Fruit fly (Drosophila melanogaster) whole organism, embryonic: Measurements from ENCODE around the gene hyd.
A peak's percentile ranks its signal among the peaks of the same experiment; 100 is the strongest.

Experiments
- Abd-B ChIP-seq: fragments of 200-800 bp; sonication (Bioruptor generic); optimal IDR thresholded peaks from 2 replicates; lab custom pipeline; 2018; ENCODE audit warnings: missing biosample characterization, mild to moderate bottlenecking, missing genetic modification characterization, moderate library complexity
- Asciz ChIP-seq: fragments of 200-800 bp; sonication (Bioruptor generic); optimal IDR thresholded peaks from 2 replicates; lab custom pipeline; 2017; ENCODE audit warnings: missing biosample characterization, mild to moderate bottlenecking, missing genetic modification characterization, missing genetic modification reagents
- B-H2 ChIP-seq: fragments of 200-800 bp; sonication (Bioruptor generic); optimal IDR thresholded peaks from 2 replicates; lab custom pipeline; 2018; ENCODE audit warnings: missing biosample characterization, mild to moderate bottlenecking, missing genetic modification characterization
- Bgb ChIP-seq: fragments of 200-800 bp; sonication (Bioruptor generic); IDR thresholded peaks from 2 replicates; pipeline ENCODE4 v1.3.6; 2022; ENCODE audit warnings: missing biosample characterization, missing genetic modification characterization; ENCODE audit not compliant: partially characterized antibody
- CG12391 ChIP-seq: fragments of 200-800 bp; sonication (Bioruptor generic); optimal IDR thresholded peaks from 3 replicates; lab custom pipeline; 2018; ENCODE audit warnings: missing biosample characterization, mild to moderate bottlenecking, missing genetic modification characterization, moderate library complexity
- CG12659 ChIP-seq: fragments of 200-800 bp; sonication (Bioruptor generic); optimal IDR thresholded peaks from 3 replicates; lab custom pipeline; 2017; ENCODE audit warnings: mild to moderate bottlenecking, missing biosample characterization, missing genetic modification reagents, missing genetic modification characterization
- CG13123 ChIP-seq: fragments of 200-800 bp; sonication (Bioruptor generic); optimal IDR thresholded peaks from 2 replicates; lab custom pipeline; 2016; ENCODE audit warnings: missing biosample characterization, missing genetic modification characterization
- CG13287 ChIP-seq: fragments of 200-800 bp; sonication (Bioruptor generic); IDR thresholded peaks from 2 replicates; pipeline ENCODE4 v1.3.6; 2022; ENCODE audit warnings: missing biosample characterization, missing genetic modification characterization; ENCODE audit not compliant: partially characterized antibody
- CG14710 ChIP-seq: fragments of 200-800 bp; sonication (Bioruptor generic); optimal IDR thresholded peaks from 3 replicates; lab custom pipeline; 2019; ENCODE audit warnings: missing biosample characterization, mild to moderate bottlenecking, missing genetic modification characterization, moderate library complexity
- CG15269 ChIP-seq: fragments of 200-800 bp; sonication (Bioruptor generic); optimal IDR thresholded peaks from 2 replicates; lab custom pipeline; 2018; ENCODE audit warnings: missing biosample characterization, mild to moderate bottlenecking, missing genetic modification characterization, moderate library complexity
- CG1603 ChIP-seq: fragments of 200-800 bp; sonication (Bioruptor generic); optimal IDR thresholded peaks from 2 replicates; lab custom pipeline; 2019; ENCODE audit warnings: missing biosample characterization, mild to moderate bottlenecking, missing genetic modification characterization, moderate library complexity
- CG17186 ChIP-seq: fragments of 200-800 bp; sonication (Bioruptor generic); optimal IDR thresholded peaks from 3 replicates; lab custom pipeline; 2017; ENCODE audit warnings: missing biosample characterization, missing genetic modification reagents, missing genetic modification characterization
- CG17361 ChIP-seq: fragments of 200-800 bp; sonication (Bioruptor generic); IDR thresholded peaks from 3 replicates; pipeline ENCODE4 v1.3.6; 2022; ENCODE audit warnings: missing biosample characterization, missing genetic modification characterization
- CG18619 ChIP-seq: fragments of 200-800 bp; sonication (Bioruptor generic); optimal IDR thresholded peaks from 3 replicates; lab custom pipeline; 2017; ENCODE audit warnings: missing biosample characterization, mild to moderate bottlenecking, missing genetic modification characterization
- CG3065 ChIP-seq: fragments of 200-800 bp; sonication (Bioruptor generic); optimal IDR thresholded peaks from 2 replicates; lab custom pipeline; 2016; ENCODE audit warnings: missing biosample characterization, missing genetic modification characterization
- CG31224 ChIP-seq: fragments of 200-800 bp; sonication (Bioruptor generic); IDR thresholded peaks from 2 replicates; pipeline ENCODE4 v1.3.6; 2022; ENCODE audit warnings: missing biosample characterization, missing genetic modification characterization
- CG9609 ChIP-seq: fragments of 200-800 bp; sonication (Bioruptor generic); optimal IDR thresholded peaks from 3 replicates; lab custom pipeline; 2016; ENCODE audit warnings: missing biosample characterization, missing genetic modification characterization
- CG9797 ChIP-seq: fragments of 200-800 bp; sonication (Bioruptor generic); optimal IDR thresholded peaks from 3 replicates; lab custom pipeline; 2018; ENCODE audit warnings: missing biosample characterization, mild to moderate bottlenecking, missing genetic modification characterization
- CoRest ChIP-seq: fragments of 200-800 bp; sonication (Bioruptor generic); optimal IDR thresholded peaks from 3 replicates; lab custom pipeline; 2018; ENCODE audit warnings: missing biosample characterization, mild to moderate bottlenecking, missing genetic modification characterization, moderate library complexity
- Dll ChIP-seq: fragments of 200-800 bp; sonication (Bioruptor generic); IDR thresholded peaks from 4 replicates; pipeline ENCODE4 v1.3.6; 2022; ENCODE audit warnings: missing biosample characterization, missing genetic modification characterization; ENCODE audit not compliant: partially characterized antibody
- Doc3 ChIP-seq: fragments of 200-800 bp; sonication (Bioruptor generic); IDR thresholded peaks from 3 replicates; pipeline ENCODE4 v1.3.6; 2022; ENCODE audit warnings: missing biosample characterization, missing genetic modification characterization; ENCODE audit not compliant: partially characterized antibody
- Dp ChIP-seq: fragments of 200-800 bp; sonication (Bioruptor generic); optimal IDR thresholded peaks from 2 replicates; lab custom pipeline; 2018; ENCODE audit warnings: missing biosample characterization, mild to moderate bottlenecking, missing genetic modification characterization, moderate library complexity
- Elba2 ChIP-seq: fragments of 200-800 bp; sonication (Bioruptor generic); optimal IDR thresholded peaks from 3 replicates; lab custom pipeline; 2016; ENCODE audit warnings: missing biosample characterization, missing genetic modification characterization
- HLH4C ChIP-seq: fragments of 200-800 bp; sonication (Bioruptor generic); IDR thresholded peaks from 3 replicates; pipeline ENCODE4 v1.3.6; 2022; ENCODE audit warnings: missing biosample characterization, missing genetic modification characterization; ENCODE audit not compliant: partially characterized antibody
- HLH54F ChIP-seq: fragments of 200-800 bp; sonication (Bioruptor generic); optimal IDR thresholded peaks from 3 replicates; lab custom pipeline; 2016; ENCODE audit warnings: missing biosample characterization, missing genetic modification characterization
- Mes4 ChIP-seq: fragments of 200-800 bp; sonication (Bioruptor generic); optimal IDR thresholded peaks from 2 replicates; lab custom pipeline; 2016; ENCODE audit warnings: missing biosample characterization, missing genetic modification characterization
- Oaz ChIP-seq: fragments of 200-800 bp; sonication (Bioruptor generic); IDR thresholded peaks from 2 replicates; pipeline ENCODE4 v1.3.6; 2022; ENCODE audit warnings: missing biosample characterization, missing genetic modification characterization
- Opbp ChIP-seq: fragments of 200-800 bp; sonication (Bioruptor generic); IDR thresholded peaks from 3 replicates; pipeline ENCODE4 v1.3.6; 2022; ENCODE audit warnings: missing biosample characterization, missing genetic modification characterization; ENCODE audit not compliant: partially characterized antibody
- Xbp1 ChIP-seq: fragments of 200-800 bp; sonication (Bioruptor generic); optimal IDR thresholded peaks from 3 replicates; lab custom pipeline; 2016; ENCODE audit warnings: missing biosample characterization, mild to moderate bottlenecking, missing genetic modification characterization
- Xrp1 ChIP-seq: fragments of 200-800 bp; sonication (Bioruptor generic); IDR thresholded peaks from 2 replicates; pipeline ENCODE4 v1.3.6; 2022; ENCODE audit warnings: missing biosample characterization, missing genetic modification characterization
- YL-1 ChIP-seq: fragments of 200-800 bp; sonication (Bioruptor generic); optimal IDR thresholded peaks from 3 replicates; lab custom pipeline; 2017; ENCODE audit warnings: missing biosample characterization, mild to moderate bottlenecking, missing genetic modification characterization
- cwo ChIP-seq: fragments of 200-800 bp; sonication (Bioruptor generic); optimal IDR thresholded peaks from 3 replicates; lab custom pipeline; 2017; ENCODE audit warnings: missing biosample characterization, missing genetic modification characterization, mild to moderate bottlenecking, moderate library complexity, missing genetic modification reagents
- danr ChIP-seq: fragments of 200-800 bp; sonication (Bioruptor generic); IDR thresholded peaks from 2 replicates; pipeline ENCODE4 v1.3.6; 2022; ENCODE audit warnings: missing biosample characterization, missing genetic modification characterization
- eve ChIP-seq, 2 experiments: fragments of >200 bp; optimal IDR thresholded peaks; 2 replicates each; lab custom pipeline; 2017; ENCODE audit warnings: missing biosample characterization in 2 of 2, missing genetic modification characterization in 2 of 2
- fd102C ChIP-seq: fragments of 200-800 bp; sonication (Bioruptor generic); optimal IDR thresholded peaks from 2 replicates; lab custom pipeline; 2018; ENCODE audit warnings: missing biosample characterization, mild to moderate bottlenecking, missing genetic modification characterization, moderate library complexity
- fd3F ChIP-seq: fragments of 200-800 bp; sonication (Bioruptor generic); optimal IDR thresholded peaks from 2 replicates; lab custom pipeline; 2018; ENCODE audit warnings: missing biosample characterization, mild to moderate bottlenecking, missing genetic modification characterization, moderate library complexity
- nerfin-2 ChIP-seq: fragments of 200-800 bp; sonication (Bioruptor generic); IDR thresholded peaks from 2 replicates; pipeline ENCODE4 v1.3.6; 2022; ENCODE audit warnings: missing biosample characterization, missing genetic modification characterization; ENCODE audit not compliant: partially characterized antibody
- pho ChIP-seq: fragments of 200-800 bp; sonication (Bioruptor generic); optimal IDR thresholded peaks from 2 replicates; lab custom pipeline; 2016; ENCODE audit warnings: missing biosample characterization, missing genetic modification characterization
- psq ChIP-seq: fragments of 200-800 bp; sonication (Bioruptor generic); optimal IDR thresholded peaks from 2 replicates; lab custom pipeline; 2017; ENCODE audit warnings: missing biosample characterization, missing genetic modification characterization
- rib ChIP-seq: fragments of 200-800 bp; sonication (Bioruptor generic); IDR thresholded peaks from 2 replicates; pipeline ENCODE4 v1.3.6; 2022; ENCODE audit warnings: missing biosample characterization, missing genetic modification characterization
- slbo ChIP-seq: fragments of 200-800 bp; sonication (Bioruptor generic); IDR thresholded peaks from 2 replicates; pipeline ENCODE4 v1.3.6; 2022; ENCODE audit warnings: missing biosample characterization, missing genetic modification characterization
- sna ChIP-seq: fragments of 200-800 bp; sonication (Bioruptor generic); IDR thresholded peaks from 2 replicates; pipeline ENCODE4 v1.3.6; 2022; ENCODE audit warnings: missing biosample characterization, missing genetic modification characterization; ENCODE audit not compliant: partially characterized antibody
- yki ChIP-seq: fragments of >200 bp; optimal IDR thresholded peaks from 3 replicates; lab custom pipeline; 2018

The hyd gene

DNA sequence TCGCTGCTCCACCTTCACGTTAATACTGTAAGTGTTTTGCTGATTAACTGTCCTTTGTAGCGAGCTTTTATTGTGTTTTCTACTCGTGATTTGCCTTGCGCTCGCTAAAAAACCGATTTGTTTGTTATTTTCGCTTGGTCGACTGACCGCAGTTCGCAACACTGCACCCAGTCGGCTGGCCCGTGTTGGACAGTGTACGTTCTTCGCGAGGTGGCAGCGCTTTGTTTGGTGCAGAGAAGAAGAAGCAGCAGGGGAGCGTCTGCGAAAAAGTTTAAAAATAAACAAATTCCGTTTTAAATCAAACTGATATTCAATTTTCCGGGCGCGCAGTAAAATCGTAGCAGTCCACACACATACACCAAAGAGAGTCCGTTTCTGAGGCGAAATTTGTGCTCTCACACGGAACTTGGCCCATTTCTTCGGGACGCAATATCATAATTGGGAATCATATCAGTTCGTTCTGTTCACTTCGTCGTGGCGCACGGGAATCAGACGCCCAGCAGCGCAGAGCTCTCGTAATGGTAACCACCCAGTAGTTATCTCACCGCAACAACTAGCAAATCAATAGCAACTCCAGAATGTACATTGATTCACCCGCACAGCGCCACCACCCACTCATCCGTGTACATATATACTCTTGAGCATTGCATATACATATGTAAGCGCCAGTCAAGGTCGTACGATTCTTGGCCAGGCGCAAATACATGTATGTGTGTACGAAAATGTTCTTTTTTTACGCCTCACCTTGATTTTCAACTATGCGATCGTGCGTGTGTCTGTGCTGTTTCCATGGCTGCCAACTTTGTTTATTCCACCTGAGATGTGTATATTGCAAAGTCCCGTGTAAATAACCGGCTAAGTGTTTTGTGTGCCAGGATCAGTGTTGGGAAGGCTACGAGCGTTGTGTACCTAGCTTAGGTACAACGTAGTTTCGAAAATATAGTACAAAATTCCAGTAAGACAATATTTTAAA lies 42.5 kb upstream of the hyd start, which contains the start of gene Naa80 (continued):
- no peak for TF ChIP-seq Asciz
- peak; percentile 36 for TF ChIP-seq CG3065 (GFP tag; lab: Kevin White, UChicago)
- no peak for TF ChIP-seq fd102C (GFP tag; lab: Kevin White, UChicago)
- peak; percentile 78 for TF ChIP-seq CG9609
- TF ChIP-seq danr (GFP tag; lab: Robert Waterston, UW), result 0 out of 2 replicates have a peak, but pooled peaks have one; percentile 6
- TF ChIP-seq CG12659 (GFP tag; lab: Kevin White, UChicago), result peak; percentile 89
- TF ChIP-seq HLH54F (GFP tag; lab: Kevin White, UChicago), result peak; percentile 83
- peak; percentile 88 for TF ChIP-seq slbo (GFP tag; lab: Robert Waterston, UW)
- TF ChIP-seq cwo (GFP tag; lab: Kevin White, UChicago), result peak; percentile 25
- no peak for TF ChIP-seq psq
- no peak for TF ChIP-seq Elba2 (GFP tag; lab: Kevin White, UChicago)
- peak; percentile 38 for TF ChIP-seq CG15269 (tag; lab: Kevin White, UChicago)
- peak; percentile 76 for TF ChIP-seq CG31224 (GFP tag; lab: Robert Waterston, UW)
- peak; percentile 3 for TF ChIP-seq CG13123 (GFP tag; lab: Kevin White, UChicago)

- TF ChIP-seq fd3F (GFP tag; lab: Kevin White, UChicago) (no peak), rib (GFP tag; lab: Robert Waterston, UW) (peak; percentile 84), CG18619 (GFP tag; lab: Kevin White, UChicago) (no peak), CoRest (peak; percentile 15), Opbp (GFP tag; lab: Robert Waterston, UW) (peak; percentile 71; the same call in 2 of the 3 replicates), Xbp1 (GFP tag; lab: Kevin White, UChicago) (peak; percentile 13), pho (no peak), Dll (GFP tag; lab: Robert Waterston, UW) (peak; percentile 78; the same call in 3 of the 4 replicates), Oaz (GFP tag; lab: Robert Waterston, UW) (no peak), Mes4 (GFP tag; lab: Kevin White, UChicago) (no peak), Xrp1 (GFP tag; lab: Robert Waterston, UW) (no peak), B-H2 (GFP tag; lab: Kevin White, UChicago) (no peak), yki (no peak), nerfin-2 (peak; percentile 73), CG1603 (tag; lab: Kevin White, UChicago) (peak; percentile 17), CG9797 (GFP tag; lab: Kevin White, UChicago) (peak; percentile 2), Doc3 (peak; percentile 71), Bgb (GFP tag; lab: Robert Waterston, UW) (peak; percentile 85), CG17186 (no peak), eve (GFP tag; optimal IDR thresholded peaks at IDR 0.05; lab: Kevin White, UChicago) (no peak), Abd-B (GFP tag; lab: Kevin White, UChicago) (peak; percentile 24), YL-1 (peak; percentile 8), psq (no peak), HLH4C (GFP tag; lab: Robert Waterston, UW) (peak; percentile 77), Dp (peak; percentile 78), CG14710 (tag; lab: Kevin White, UChicago) (peak; percentile 78), CG13287 (GFP tag; lab: Robert Waterston, UW) (peak; percentile 82), CG12391 (tag; lab: Kevin White, UChicago) (peak; percentile 42), CG17361 (GFP tag; lab: Robert Waterston, UW) (peak; percentile 43; the same call in 1 of the 3 replicates), sna (GFP tag; lab: Robert Waterston, UW) (peak; percentile 74)
Measured at dm6 chr3R:9762955-9763931, 37.8 kb upstream of the hyd start, which contains the start of the genes Snap24 and CG8478. Gene Snap24, minus strand, starts transcription at chr3R:9763150. Gene CG8478, plus strand, starts transcription at chr3R:9763650.
